Worm (Caenorhabditis elegans): Measurements from ENCODE around the gene T06E6.15.

DNA sequence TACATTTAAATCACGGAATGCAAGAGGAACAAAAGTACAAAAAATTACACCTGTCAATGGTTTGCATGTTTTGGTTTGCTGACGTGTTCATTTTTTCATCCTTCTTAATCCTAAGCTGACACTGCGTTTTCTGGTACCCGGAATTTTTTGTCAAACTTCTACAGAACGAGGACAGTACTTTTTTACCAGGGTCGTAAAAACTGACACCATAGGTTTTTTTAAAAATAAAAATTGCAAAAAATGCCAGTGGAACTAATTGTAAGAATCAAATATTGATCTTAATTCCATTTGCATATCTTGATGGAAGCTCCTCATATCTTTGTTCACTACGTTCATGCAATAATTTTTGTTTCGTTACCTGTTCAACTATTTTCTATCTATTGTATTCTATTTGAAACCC lies 5.3 kb upstream of the T06E6.15 start, which contains the start of gene srh-258:
- TF ChIP-seq lsy-2 (tag; optimal IDR thresholded peaks at IDR 0.05) (no peak), unc-62 (GFP tag; optimal IDR thresholded peaks at IDR 0.05) (no peak), unc-120 (tag; optimal IDR thresholded peaks at IDR 0.05; ENCODE audit: poor library complexity, severe bottlenecking) (no peak), zip-8 (tag; optimal IDR thresholded peaks at IDR 0.05) (no peak), nhr-12 (tag; optimal IDR thresholded peaks at IDR 0.05) (no peak), lin-13 (tag; optimal IDR thresholded peaks at IDR 0.05) (no peak), lin-32 (GFP tag; optimal IDR thresholded peaks at IDR 0.05) (no peak), mls-2 (tag; optimal IDR thresholded peaks at IDR 0.05) (no peak), blmp-1 (tag; optimal IDR thresholded peaks at IDR 0.05) (no peak), mab-5 (tag; optimal IDR thresholded peaks at IDR 0.05) (no peak), ces-1 (GFP tag; optimal IDR thresholded peaks at IDR 0.05) (no peak), mep-1 (tag; optimal IDR thresholded peaks at IDR 0.05) (no peak), ham-2 (GFP tag; optimal IDR thresholded peaks at IDR 0.05) (no peak)
